Fruit fly (Drosophila melanogaster): ENCODE measurements around the gene CG32939.

The CG32939 gene

DNA sequence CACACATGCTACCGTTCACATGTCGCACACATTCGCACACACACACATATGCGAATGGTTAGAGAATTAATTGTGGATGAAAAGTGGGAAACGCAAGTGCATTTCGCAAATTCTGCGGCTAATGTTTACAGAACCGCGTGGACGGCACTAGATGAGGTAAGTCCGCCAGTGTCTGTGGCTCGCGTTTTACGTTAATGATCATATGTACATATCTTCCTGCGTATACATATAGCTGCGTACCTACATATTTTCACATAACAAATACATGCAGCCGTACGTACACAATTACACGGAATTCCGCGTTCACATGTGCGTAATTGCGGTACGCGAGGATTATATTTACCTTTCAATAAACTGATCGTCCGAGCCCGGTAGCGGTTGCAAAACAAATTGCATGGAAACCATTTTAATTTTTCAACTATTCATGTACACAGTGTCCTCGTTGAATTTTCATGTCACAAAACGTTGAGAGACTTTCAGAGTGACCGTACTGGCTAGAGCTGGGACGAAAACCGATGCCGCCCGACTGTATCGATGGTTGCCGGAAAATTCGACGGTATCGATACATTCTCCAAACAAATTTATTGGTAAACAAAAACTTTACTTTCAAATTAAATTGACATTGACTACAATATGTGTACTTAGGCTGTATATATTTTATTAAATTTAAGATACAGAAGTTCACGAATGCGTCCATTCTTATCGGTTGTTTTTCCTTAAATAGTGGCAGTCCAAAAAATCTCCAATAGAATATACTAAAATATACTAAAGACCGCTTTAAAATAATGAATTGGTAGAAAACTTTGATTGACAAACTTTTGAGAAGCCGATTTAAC, 32.5 kb downstream of the CG32939 start, which contains the start of gene hyd:
Gene hyd, minus strand, starts transcription at position 495 of the 836 bp plus-strand sequence.
- TF ChIP-seq ttk (optimal IDR thresholded peaks at IDR 0.05) = no peak
- no peak for TF ChIP-seq Myc (optimal IDR thresholded peaks at IDR 0.05)
- TF ChIP-seq h (optimal IDR thresholded peaks at IDR 0.05) = no peak
- TF ChIP-seq Sin3A (optimal IDR thresholded peaks at IDR 0.05) = no peak
- no peak for TF ChIP-seq psq (optimal IDR thresholded peaks at IDR 0.05)
- no peak for TF ChIP-seq insv (optimal IDR thresholded peaks at IDR 0.05)

DNA sequence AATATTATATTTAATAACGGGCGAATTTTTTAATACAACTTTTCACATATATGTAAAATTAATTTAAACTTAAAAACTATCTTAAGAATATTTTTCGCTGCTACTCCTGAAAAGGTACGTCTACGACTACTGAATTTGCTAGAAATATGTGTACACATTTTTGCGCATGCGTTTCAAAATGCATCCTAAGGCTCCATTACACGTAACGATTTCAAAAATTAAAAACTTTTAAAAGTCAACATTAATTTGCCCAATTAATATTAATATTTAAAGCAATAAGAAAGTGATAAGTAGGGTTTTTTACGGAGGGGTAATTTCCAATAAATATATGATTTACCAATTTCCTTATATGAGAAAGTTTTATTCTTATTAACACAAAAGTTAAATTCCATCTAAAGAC, 37.9 kb downstream of the CG32939 start, which contains the start of gene FoxP:
Gene FoxP, minus strand, starts transcription at position 89 of the 400 bp plus-strand sequence.
- TF ChIP-seq ttk (optimal IDR thresholded peaks at IDR 0.05) = no peak
- no peak for TF ChIP-seq Myc (optimal IDR thresholded peaks at IDR 0.05)
- no peak for TF ChIP-seq Sin3A (optimal IDR thresholded peaks at IDR 0.05)
- TF ChIP-seq h (optimal IDR thresholded peaks at IDR 0.05) = no peak
- no peak for TF ChIP-seq insv (optimal IDR thresholded peaks at IDR 0.05)

DNA sequence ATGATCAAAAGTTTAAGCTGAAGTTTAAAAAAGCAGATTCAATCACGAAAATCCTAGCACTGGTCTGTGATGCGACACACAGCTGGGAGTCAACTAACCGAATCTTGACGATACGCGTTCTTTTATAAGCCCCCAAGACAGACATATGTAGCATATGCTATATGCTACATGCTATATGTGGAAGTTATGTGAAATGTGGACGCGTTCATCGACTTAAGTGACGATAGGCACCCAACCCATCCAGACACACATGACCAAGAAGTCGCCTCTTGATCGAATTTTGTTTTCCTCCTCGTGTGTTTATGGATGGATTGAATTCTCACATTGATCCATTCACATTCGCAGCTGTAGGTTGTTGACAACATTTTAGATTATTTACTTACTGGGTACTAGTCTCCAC, 40.3 kb downstream of the CG32939 start, which contains the start of gene alphaTub85E:
Gene alphaTub85E, minus strand, starts transcription at position 101 of the 400 bp plus-strand sequence.
- TF ChIP-seq Myc (optimal IDR thresholded peaks at IDR 0.05) = no peak
- TF ChIP-seq h (optimal IDR thresholded peaks at IDR 0.05) = no peak
- TF ChIP-seq insv (optimal IDR thresholded peaks at IDR 0.05) = no peak
- TF ChIP-seq psq (optimal IDR thresholded peaks at IDR 0.05) = no peak
- no peak for TF ChIP-seq ttk (optimal IDR thresholded peaks at IDR 0.05)
- no peak for TF ChIP-seq Sin3A (optimal IDR thresholded peaks at IDR 0.05)

dm6 chr3R:9735151-9735550, 42.3 kb downstream of the CG32939 start:
- TF ChIP-seq Sin3A (optimal IDR thresholded peaks at IDR 0.05) (no peak), insv (optimal IDR thresholded peaks at IDR 0.05) (no peak), psq (optimal IDR thresholded peaks at IDR 0.05) (no peak), h (optimal IDR thresholded peaks at IDR 0.05) (no peak), ttk (optimal IDR thresholded peaks at IDR 0.05) (no peak)

dm6 chr3R:9739793-9740192, 46.9 kb downstream of the CG32939 start, which contains the start of gene side-VII:
Gene side-VII, minus strand, starts transcription at chr3R:9739979.
- TF ChIP-seq h (optimal IDR thresholded peaks at IDR 0.05) = no peak
- no peak for TF ChIP-seq Sin3A (optimal IDR thresholded peaks at IDR 0.05)
- TF ChIP-seq psq (optimal IDR thresholded peaks at IDR 0.05) = no peak
- TF ChIP-seq Myc (optimal IDR thresholded peaks at IDR 0.05) = no peak
- TF ChIP-seq ttk (optimal IDR thresholded peaks at IDR 0.05) = no peak

DNA sequence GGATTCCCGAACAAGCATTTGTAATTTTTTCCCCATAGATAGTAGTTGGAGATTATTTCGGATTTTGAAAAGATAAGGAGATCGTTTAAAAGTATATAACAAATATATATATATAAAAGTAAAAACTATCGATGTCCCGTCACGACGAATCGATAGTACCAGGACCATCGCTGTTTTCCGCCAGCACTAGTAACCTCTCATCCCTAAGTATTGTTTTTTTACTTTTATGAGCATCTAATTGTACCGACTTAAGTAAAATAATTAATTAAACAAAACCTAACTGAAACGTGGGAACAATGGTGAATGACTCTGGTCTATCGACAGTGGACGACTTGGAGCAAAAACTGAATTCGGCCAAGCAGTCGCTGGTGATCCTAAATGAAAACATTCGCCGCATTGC, 47.8 kb downstream of the CG32939 start, which contains the start of gene Pnn:
Gene Pnn, plus strand, starts transcription at position 187 of the 400 bp plus-strand sequence.
- no peak for TF ChIP-seq insv (optimal IDR thresholded peaks at IDR 0.05)
- TF ChIP-seq Myc (optimal IDR thresholded peaks at IDR 0.05) = no peak
- TF ChIP-seq h (optimal IDR thresholded peaks at IDR 0.05) = no peak
- no peak for TF ChIP-seq psq (optimal IDR thresholded peaks at IDR 0.05)
- no peak for TF ChIP-seq ttk (optimal IDR thresholded peaks at IDR 0.05)
- TF ChIP-seq Sin3A (optimal IDR thresholded peaks at IDR 0.05) = no peak

DNA sequence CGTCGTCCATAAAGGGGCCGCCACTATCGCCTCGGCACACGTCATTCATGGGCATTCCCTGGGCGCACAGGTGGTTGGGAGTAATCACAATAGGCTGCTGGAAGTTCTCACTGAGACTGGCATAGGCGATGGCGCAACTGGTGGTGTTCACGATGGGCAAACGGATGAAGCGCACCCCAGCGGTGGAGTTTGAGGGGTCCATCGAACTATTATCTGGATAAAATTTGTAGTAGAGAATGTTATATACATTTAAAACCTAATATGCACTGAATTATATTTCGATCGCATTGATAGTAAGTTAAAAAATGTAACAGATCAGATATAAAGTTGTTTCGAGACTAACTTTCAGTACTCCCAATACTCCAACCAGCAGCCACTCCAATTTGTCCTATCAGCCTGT, 50.3 kb downstream of the CG32939 start, which contains the start of gene CG31415:
Gene CG31415, plus strand, starts transcription at position 301 of the 400 bp plus-strand sequence.
- no peak for TF ChIP-seq Sin3A (optimal IDR thresholded peaks at IDR 0.05)
- no peak for TF ChIP-seq insv (optimal IDR thresholded peaks at IDR 0.05)
- TF ChIP-seq psq (optimal IDR thresholded peaks at IDR 0.05) = no peak
- no peak for TF ChIP-seq Myc (optimal IDR thresholded peaks at IDR 0.05)
- no peak for TF ChIP-seq ttk (optimal IDR thresholded peaks at IDR 0.05)
- TF ChIP-seq h (optimal IDR thresholded peaks at IDR 0.05) = no peak

DNA sequence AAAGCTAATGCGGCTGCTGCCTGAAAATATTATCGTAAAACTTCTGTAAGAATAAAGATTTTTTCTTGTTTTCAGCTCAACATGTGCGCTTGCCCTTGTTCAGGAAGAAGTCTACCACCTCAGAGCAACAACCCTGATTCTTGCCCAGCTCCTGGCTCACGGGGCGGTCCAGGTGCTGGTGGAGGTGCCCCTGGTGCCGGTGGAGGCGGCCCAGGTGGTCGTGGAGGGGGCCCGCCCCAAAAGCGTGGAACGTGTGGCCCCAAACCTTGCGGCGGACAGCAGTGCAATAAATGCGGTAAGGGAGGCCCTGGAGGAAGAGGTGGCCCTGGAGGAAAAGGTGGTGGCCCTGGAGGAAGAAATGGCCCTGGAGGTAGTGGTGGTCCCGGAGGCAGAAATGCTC, 51.1 kb downstream of the CG32939 start:
- TF ChIP-seq insv (optimal IDR thresholded peaks at IDR 0.05) = no peak
- no peak for TF ChIP-seq Sin3A (optimal IDR thresholded peaks at IDR 0.05)
- no peak for TF ChIP-seq h (optimal IDR thresholded peaks at IDR 0.05)
- no peak for TF ChIP-seq ttk (optimal IDR thresholded peaks at IDR 0.05)

Data from Kc167 (cell line).